Worm (Caenorhabditis elegans) whole organism, L4/young adult: ENCODE results near the gene F10E9.7.

Experiments used
- W03F9.2 ChIP-seq: fragments of 150-350 bp; optimal IDR thresholded peaks from 2 replicates; lab custom pipeline; 2014; ENCODE audit warnings: missing biosample characterization, missing genetic modification characterization
- him-1 ChIP-seq: sonication (generic microtip); optimal IDR thresholded peaks from 2 replicates; lab custom pipeline; 2016; ENCODE audit warnings: missing genotype, missing genetic modification reagents, missing genetic modification characterization, missing compliant biosample characterization

DNA sequence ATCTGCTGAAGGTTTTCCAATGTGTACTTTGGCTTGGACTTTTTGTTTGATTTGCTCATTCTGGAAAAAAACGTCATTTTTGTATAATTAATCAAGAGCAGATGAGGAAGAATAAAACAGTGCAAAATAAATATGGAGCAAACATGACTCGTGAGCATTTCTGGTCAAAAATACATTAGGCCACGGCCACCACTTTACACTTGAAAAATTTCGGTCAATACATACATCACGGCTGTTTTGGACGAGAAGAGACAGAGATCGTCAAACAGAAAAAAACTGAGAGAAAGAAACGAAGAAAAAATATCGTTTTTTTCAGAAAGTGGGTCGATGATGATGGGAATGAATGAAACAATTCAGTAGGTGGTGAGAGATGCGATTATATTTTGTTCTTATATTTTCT, 38.9 kb downstream of the F10E9.7 start, which contains the start of the genes F09G8.7 and crn-7:
- no peak for TF ChIP-seq him-1 (tag; lab: Kevin White, UChicago)
- TF ChIP-seq W03F9.2 (tag; lab: Kevin White, UChicago) = no peak
